Worm (Caenorhabditis elegans) whole organism, L4/young adult: ENCODE measurements around the gene C27D6.11.

ENCODE experiments used
- W03F9.2 ChIP-seq: fragments of 150-350 bp; optimal IDR thresholded peaks from 2 replicates; lab custom pipeline; 2014; ENCODE audit warnings: missing biosample characterization, missing genetic modification characterization
- dao-5 ChIP-seq: sonication (generic microtip); optimal IDR thresholded peaks from 2 replicates; lab custom pipeline; 2016; ENCODE audit warnings: missing genotype, missing genetic modification characterization, moderate library complexity, missing compliant biosample characterization
- him-1 ChIP-seq: sonication (generic microtip); optimal IDR thresholded peaks from 2 replicates; lab custom pipeline; 2016; ENCODE audit warnings: missing genotype, missing genetic modification reagents, missing genetic modification characterization, missing compliant biosample characterization

The C27D6.11 gene

ce11 chrII:5161102-5161501, at the start of gene C27D6.11:
Gene C27D6.11, minus strand, starts transcription at chrII:5161202.
- TF ChIP-seq W03F9.2 (tag; lab: Kevin White, UChicago): no peak
- no peak for TF ChIP-seq him-1
- no peak for TF ChIP-seq dao-5

- TF ChIP-seq him-1 (no peak), W03F9.2 (tag; lab: Kevin White, UChicago) (no peak), dao-5 (no peak)
These were observed 48.1 kb upstream of the C27D6.11 start for ce11 chrII:5209122-5209521.

ce11 chrII:5205286-5205685, 44.3 kb upstream of the C27D6.11 start:
- TF ChIP-seq W03F9.2 (tag; lab: Kevin White, UChicago): no peak
- TF ChIP-seq him-1: no peak
- no peak for TF ChIP-seq dao-5

- TF ChIP-seq dao-5 (no peak), W03F9.2 (tag; lab: Kevin White, UChicago) (no peak), him-1 (no peak)
These were observed 41.9 kb upstream of the C27D6.11 start, which contains the start of gene ampd-1 for ce11 chrII:5202930-5203329. Gene ampd-1, plus strand, starts transcription at chrII:5203322.

- no peak for TF ChIP-seq W03F9.2 (tag; lab: Kevin White, UChicago)
- TF ChIP-seq dao-5: no peak
- TF ChIP-seq him-1: no peak
These were observed 41.0 kb upstream of the C27D6.11 start for ce11 chrII:5201922-5202562.

- TF ChIP-seq W03F9.2 (tag; lab: Kevin White, UChicago): no peak
- no peak for TF ChIP-seq him-1
- no peak for TF ChIP-seq dao-5
These were observed 40.1 kb upstream of the C27D6.11 start for ce11 chrII:5200987-5201582.

ce11 chrII:5199497-5199896, 38.5 kb upstream of the C27D6.11 start, which contains the start of gene msp-50:
Gene msp-50, plus strand, starts transcription at chrII:5199797.
- TF ChIP-seq dao-5 (no peak), W03F9.2 (tag; lab: Kevin White, UChicago) (no peak), him-1 (no peak)

- TF ChIP-seq W03F9.2 (tag; lab: Kevin White, UChicago) (no peak), dao-5 (no peak), him-1 (no peak)
These were observed 34.5 kb upstream of the C27D6.11 start, which contains the start of gene C34F11.5 for ce11 chrII:5195504-5195903. Gene C34F11.5, plus strand, starts transcription at chrII:5195804.

- no peak for TF ChIP-seq dao-5
- TF ChIP-seq him-1: no peak
- TF ChIP-seq W03F9.2 (tag; lab: Kevin White, UChicago): no peak
These were observed 33.1 kb upstream of the C27D6.11 start, which contains the start of gene msp-49 for ce11 chrII:5194066-5194465. Gene msp-49, plus strand, starts transcription at chrII:5194366.

ce11 chrII:5191766-5192165, 30.8 kb upstream of the C27D6.11 start:
- no peak for TF ChIP-seq him-1

ce11 chrII:5187934-5188333, 26.9 kb upstream of the C27D6.11 start:
- no peak for TF ChIP-seq W03F9.2 (tag; lab: Kevin White, UChicago)
- no peak for TF ChIP-seq him-1
- TF ChIP-seq dao-5: no peak

ce11 chrII:5187469-5187868, 26.5 kb upstream of the C27D6.11 start, which contains the start of gene crh-2:
Gene crh-2, minus strand, starts transcription at chrII:5187569.
- no peak for TF ChIP-seq dao-5
- TF ChIP-seq W03F9.2 (tag; lab: Kevin White, UChicago): no peak
- TF ChIP-seq him-1: no peak

ce11 chrII:5186870-5187269, 25.9 kb upstream of the C27D6.11 start:
- TF ChIP-seq him-1 (no peak), dao-5 (no peak), W03F9.2 (tag; lab: Kevin White, UChicago) (no peak)

ce11 chrII:5185955-5186539, 25.0 kb upstream of the C27D6.11 start:
- TF ChIP-seq W03F9.2 (tag; lab: Kevin White, UChicago) (no peak), dao-5 (no peak), him-1 (no peak)
